1 worm cellular context compared by ENCODE assay signal in the genomic region with DNA sequence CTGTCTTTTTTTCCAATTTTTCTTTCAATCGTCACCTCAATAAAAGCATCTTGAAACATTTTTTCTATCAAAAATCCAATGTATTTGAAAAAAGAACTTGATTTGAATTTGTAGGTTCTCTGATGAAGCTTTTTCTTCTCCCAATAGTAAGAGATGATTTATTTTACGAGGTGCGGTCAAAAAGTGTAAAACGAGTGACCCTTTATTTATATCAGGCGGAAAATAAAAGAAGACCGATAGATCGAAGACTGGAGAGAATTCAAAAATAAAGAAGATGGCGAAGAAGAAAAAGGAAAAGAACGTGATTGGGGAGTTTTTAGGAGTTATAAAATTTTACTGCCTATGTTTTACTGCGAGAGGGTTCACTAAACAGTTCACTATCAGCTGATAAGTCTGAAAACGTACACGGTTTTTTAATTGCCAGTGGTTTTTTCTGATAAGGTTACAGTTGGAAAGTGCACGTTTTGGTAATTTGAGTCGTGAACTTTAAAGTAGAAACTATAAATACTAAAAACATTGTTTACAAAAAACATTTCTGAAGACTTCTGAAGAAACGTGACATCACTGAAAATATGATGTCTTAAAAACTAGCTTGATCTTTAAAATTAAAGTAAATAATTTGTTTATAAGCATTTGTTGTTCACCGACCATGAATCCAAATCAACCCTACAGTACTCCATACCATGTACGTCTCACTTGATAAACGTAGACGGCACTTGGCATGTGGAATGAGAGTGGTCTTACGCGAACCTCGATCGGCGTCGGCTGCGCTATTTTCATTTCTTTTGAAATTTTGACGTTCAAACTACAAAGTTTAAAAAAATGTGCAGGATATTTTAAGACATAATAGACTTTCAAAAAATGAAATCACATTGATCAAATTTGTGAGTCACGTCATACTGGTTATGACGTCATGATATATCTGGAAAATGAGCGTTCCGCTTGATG.
TF ChIP-seq lines count a peak whose summit lies in the region.

No protein-coding gene starts in this region.

TF ChIP-seq in whole organism, L4 larva, 104 proteins besides CTCF, POLR2A, EP300 and RAD21 (continued from another document):
- TF ChIP-seq daf-8 (GFP tag; IDR thresholded peaks at IDR 0.05; lab: Robert Waterston, UW), result no peak
- TF ChIP-seq hif-1 (tag; optimal IDR thresholded peaks at IDR 0.05; lab: Kevin White, UChicago), result no peak
- TF ChIP-seq D1046.2 (GFP tag; IDR thresholded peaks at IDR 0.05; lab: Robert Waterston, UW), result no peak
- no peak for TF ChIP-seq tag-97 (GFP tag; IDR thresholded peaks at IDR 0.05; lab: Robert Waterston, UW)
- TF ChIP-seq ceh-20 (GFP tag; IDR thresholded peaks at IDR 0.05; lab: Robert Waterston, UW), result peak; percentile 53; the same call in 1 of the 2 replicates
- TF ChIP-seq daf-19 (GFP tag; conservative IDR thresholded peaks at IDR 0.05; lab: Robert Waterston, UW), result no peak
- no peak for TF ChIP-seq R02D3.7 (tag; optimal IDR thresholded peaks at IDR 0.05; lab: Kevin White, UChicago)
- peak; percentile 10 for TF ChIP-seq aha-1 (tag; lab: Kevin White, UChicago)
- peak; percentile 28 for TF ChIP-seq mes-2 (tag; optimal IDR thresholded peaks at IDR 0.05; lab: Kevin White, UChicago; ENCODE audit: poor library complexity, severe bottlenecking)
- no peak for TF ChIP-seq F10B5.3 (tag; optimal IDR thresholded peaks at IDR 0.05; lab: Kevin White, UChicago)
- TF ChIP-seq php-3 (GFP tag; IDR thresholded peaks at IDR 0.05; lab: Robert Waterston, UW), result peak; percentile 96
- TF ChIP-seq F49E8.2 (tag; optimal IDR thresholded peaks at IDR 0.05; lab: Kevin White, UChicago; ENCODE audit: borderline replicate concordance), result no peak
- peak; percentile 36 for TF ChIP-seq hlh-11 (tag; optimal IDR thresholded peaks at IDR 0.05; lab: Kevin White, UChicago)
- peak; percentile 37 for TF ChIP-seq dve-1 (tag; optimal IDR thresholded peaks at IDR 0.05; lab: Kevin White, UChicago; ENCODE audit: insufficient read depth)
- no peak for TF ChIP-seq rbr-2 (tag; optimal IDR thresholded peaks at IDR 0.05; lab: Kevin White, UChicago)
- TF ChIP-seq mdl-1 (tag; optimal IDR thresholded peaks at IDR 0.05; lab: Kevin White, UChicago), result peak; percentile 2 to 40
- TF ChIP-seq Y75B8A.6 (GFP tag; IDR thresholded peaks at IDR 0.05; lab: Robert Waterston, UW), result no peak
- no peak for TF ChIP-seq attf-4 (tag; optimal IDR thresholded peaks at IDR 0.05; lab: Kevin White, UChicago)
- TF ChIP-seq hlh-30 (tag; optimal IDR thresholded peaks at IDR 0.05; lab: Kevin White, UChicago; ENCODE audit: insufficient read depth), result peak; percentile 47
- TF ChIP-seq fos-1 (tag; optimal IDR thresholded peaks at IDR 0.05; lab: Kevin White, UChicago), result no peak
- TF ChIP-seq zag-1 (tag; optimal IDR thresholded peaks at IDR 0.05; lab: Kevin White, UChicago), result no peak
- no peak for TF ChIP-seq fkh-10 (GFP tag; optimal IDR thresholded peaks at IDR 0.05; lab: Kevin White, UChicago)
- TF ChIP-seq zip-2 (tag; optimal IDR thresholded peaks at IDR 0.05; lab: Kevin White, UChicago), result no peak
- TF ChIP-seq skn-1 (tag; optimal IDR thresholded peaks at IDR 0.05; lab: Kevin White, UChicago), result no peak
- TF ChIP-seq nhr-77 (tag; optimal IDR thresholded peaks at IDR 0.05; lab: Kevin White, UChicago), result peak; percentile 11
- TF ChIP-seq ceh-82 (tag; optimal IDR thresholded peaks at IDR 0.05; lab: Kevin White, UChicago), result no peak
- peak; percentile 26 for TF ChIP-seq lin-13 (GFP tag; optimal IDR thresholded peaks at IDR 0.05; lab: Kevin White, UChicago)
- TF ChIP-seq mxl-2 (GFP tag; conservative IDR thresholded peaks at IDR 0.05; lab: Robert Waterston, UW), result no peak
- TF ChIP-seq nhr-76 (tag; optimal IDR thresholded peaks at IDR 0.05; lab: Kevin White, UChicago), result no peak
- TF ChIP-seq saeg-2 (GFP tag; IDR thresholded peaks at IDR 0.05; lab: Robert Waterston, UW), result no peak
- TF ChIP-seq dmd-6 (GFP tag; IDR thresholded peaks at IDR 0.05; lab: Robert Waterston, UW), result peak; percentile 57
- no peak for TF ChIP-seq lim-7 (GFP tag; IDR thresholded peaks at IDR 0.05; lab: Robert Waterston, UW)
